Worm (Caenorhabditis elegans): Measurements from ENCODE around the gene C06H5.14.

DNA sequence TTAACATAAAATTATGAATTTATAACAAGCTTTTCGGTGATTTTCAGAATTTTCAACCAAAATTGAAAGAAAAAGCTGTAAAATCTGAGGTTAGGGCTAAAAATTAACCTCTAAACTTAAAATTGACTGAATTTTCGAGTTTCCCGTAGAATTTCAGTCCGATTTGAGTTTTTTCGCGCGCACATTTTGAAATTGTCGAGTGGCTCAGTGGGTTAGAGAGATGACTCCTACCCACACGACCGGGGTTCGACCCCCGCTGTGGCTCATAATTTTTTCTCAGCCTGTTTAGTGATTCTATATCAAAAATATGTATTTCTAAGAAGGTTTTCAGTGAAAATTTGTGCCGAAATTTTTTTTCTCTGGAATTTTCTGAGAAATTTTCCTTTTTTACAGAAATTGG is 27.9 kb downstream of the C06H5.14 start:
- TF ChIP-seq klf-2 (GFP tag; conservative IDR thresholded peaks at IDR 0.05): no peak
- TF ChIP-seq ref-1 (GFP tag; conservative IDR thresholded peaks at IDR 0.05): no peak
- TF ChIP-seq cog-1 (tag; optimal IDR thresholded peaks at IDR 0.05): no peak
- no peak for TF ChIP-seq tab-1 (GFP tag; IDR thresholded peaks at IDR 0.05)

All from whole organism, midembryonic.